Worm (Caenorhabditis elegans): ENCODE results near the gene nipa-1.

The nipa-1 gene

DNA sequence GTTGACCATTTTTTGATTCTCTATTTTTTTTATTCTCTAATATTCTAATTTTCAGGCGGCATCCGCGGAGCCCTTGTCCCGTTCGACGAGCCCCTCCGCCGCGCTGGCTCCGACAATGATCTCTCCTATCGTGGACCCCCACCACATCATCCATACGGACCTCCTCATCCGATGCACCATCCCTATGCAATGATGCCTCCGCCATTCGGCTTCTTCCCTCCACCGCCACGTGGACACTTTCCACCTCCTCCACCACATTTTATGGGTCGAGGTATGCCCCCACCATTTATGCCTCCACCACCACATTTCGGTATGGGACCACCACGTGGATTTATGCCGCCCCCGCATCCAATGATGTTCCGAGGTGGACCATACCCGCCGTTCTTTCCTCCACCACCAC lies 42.4 kb upstream of the nipa-1 start:
- no peak for TF ChIP-seq xnd-1 (tag; optimal IDR thresholded peaks at IDR 0.05)
- TF ChIP-seq egrh-3 (GFP tag; IDR thresholded peaks at IDR 0.05), result peak; percentile 24; the same call in 1 of the 2 replicates
- TF ChIP-seq zfh-2 (GFP tag; conservative IDR thresholded peaks at IDR 0.05), result peak; percentile 72
- 0 out of 2 replicates have a peak, but pooled peaks have one; percentile 21 for TF ChIP-seq ceh-58 (GFP tag; IDR thresholded peaks at IDR 0.05)
- no peak for TF ChIP-seq madf-10 (tag; optimal IDR thresholded peaks at IDR 0.05)

DNA sequence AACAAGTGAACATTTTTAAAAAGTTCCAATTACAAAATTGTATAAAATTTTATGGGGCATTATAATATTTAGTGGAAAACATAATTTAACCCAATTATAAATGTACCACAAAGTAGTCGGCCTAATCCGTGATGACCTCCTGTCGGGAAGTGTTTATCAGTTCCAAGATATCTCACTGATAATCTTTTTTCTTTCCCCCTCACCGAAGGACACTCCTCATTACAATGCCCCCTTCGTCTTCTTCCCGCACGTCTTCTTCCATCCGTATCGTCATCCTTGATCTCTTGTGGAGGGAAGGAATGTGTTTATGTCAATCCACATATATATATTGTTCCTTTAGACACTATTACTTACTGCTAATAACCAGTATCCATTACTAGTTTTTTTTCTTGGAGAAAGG lies 38.4 kb upstream of the nipa-1 start, which contains the start of gene R148.5:
TSS of gene R148.5 (plus strand) at position 331 of the 400 bp plus-strand sequence.
- TF ChIP-seq F39B2.1 (GFP tag; IDR thresholded peaks at IDR 0.05), result no peak
- no peak for TF ChIP-seq snpc-1.3 (tag; optimal IDR thresholded peaks at IDR 0.05; ENCODE audit: insufficient read depth)
- no peak for TF ChIP-seq fkh-3 (tag; optimal IDR thresholded peaks at IDR 0.05)
- no peak for TF ChIP-seq nhr-80 (tag; optimal IDR thresholded peaks at IDR 0.05)
- no peak for TF ChIP-seq hmg-1.2 (GFP tag; IDR thresholded peaks at IDR 0.05)
- no peak for TF ChIP-seq let-526 (GFP tag; IDR thresholded peaks at IDR 0.05)
- no peak for TF ChIP-seq rcor-1 (GFP tag; IDR thresholded peaks at IDR 0.05)
- TF ChIP-seq egl-18 (GFP tag; IDR thresholded peaks at IDR 0.05), result no peak
- TF ChIP-seq hlh-26 (GFP tag; conservative IDR thresholded peaks at IDR 0.05), result no peak
- no peak for TF ChIP-seq ztf-25 (GFP tag; IDR thresholded peaks at IDR 0.05)
- no peak for TF ChIP-seq F55B11.4 (tag; optimal IDR thresholded peaks at IDR 0.05; ENCODE audit: borderline replicate concordance, insufficient read depth)
- no peak for TF ChIP-seq chd-7 (tag; optimal IDR thresholded peaks at IDR 0.05)
- TF ChIP-seq D2030.7 (GFP tag; IDR thresholded peaks at IDR 0.05), result no peak
- no peak for TF ChIP-seq B0035.1 (tag; optimal IDR thresholded peaks at IDR 0.05)

DNA sequence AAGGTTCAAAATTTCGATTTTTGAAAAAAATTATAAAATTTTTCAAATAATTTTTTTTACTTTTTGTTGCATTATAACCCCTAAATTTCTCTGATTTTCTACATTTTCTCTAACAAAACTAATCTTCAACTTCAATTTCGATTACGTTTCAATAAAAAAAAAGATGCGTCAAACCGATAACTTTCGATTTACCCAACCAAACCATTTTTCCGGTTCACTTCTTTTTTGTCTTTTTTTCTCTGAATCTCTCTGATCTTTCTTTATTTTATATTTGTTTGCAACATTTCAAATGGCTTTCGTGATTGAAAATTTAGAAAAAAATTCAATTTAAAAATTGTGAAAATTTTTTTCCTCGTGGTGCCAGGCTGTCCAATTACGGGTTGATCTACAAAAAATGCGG lies 36.5 kb upstream of the nipa-1 start:
- TF ChIP-seq ztf-26 (tag; optimal IDR thresholded peaks at IDR 0.05), result no peak
- no peak for TF ChIP-seq D2030.7 (GFP tag; IDR thresholded peaks at IDR 0.05)
- TF ChIP-seq T07F8.4 (tag; optimal IDR thresholded peaks at IDR 0.05), result no peak
- no peak for TF ChIP-seq sptf-2 (GFP tag; optimal IDR thresholded peaks at IDR 0.05)
- TF ChIP-seq efl-1 (GFP tag; optimal IDR thresholded peaks at IDR 0.05), result no peak
- no peak for TF ChIP-seq zim-3 (tag; optimal IDR thresholded peaks at IDR 0.05)
- no peak for TF ChIP-seq nfya-2 (GFP tag; IDR thresholded peaks at IDR 0.05)

DNA sequence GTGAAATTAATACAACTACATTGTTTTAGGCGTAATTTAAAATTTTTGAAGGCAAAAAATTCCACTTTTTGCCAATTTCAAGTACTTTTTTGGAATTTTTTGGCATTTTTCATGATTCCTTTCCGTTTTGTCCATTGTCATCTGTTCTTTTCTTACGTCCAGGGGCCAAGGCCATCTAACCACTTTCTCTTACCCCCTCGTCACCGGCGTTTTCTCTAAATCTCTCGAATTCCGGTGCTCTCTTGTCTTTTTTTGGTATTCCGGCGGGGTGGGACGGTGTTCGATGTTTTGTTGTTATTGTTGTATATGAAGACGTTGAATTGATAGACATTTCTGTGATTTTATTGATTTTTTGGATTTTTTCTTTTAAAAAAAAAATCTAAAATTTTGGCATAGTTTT lies 34.7 kb upstream of the nipa-1 start:
- TF ChIP-seq F52B5.7 (tag; optimal IDR thresholded peaks at IDR 0.05) (no peak), hmg-1.2 (GFP tag; IDR thresholded peaks at IDR 0.05) (peak; percentile 55; the same call in 1 of the 2 replicates), ztf-26 (tag; optimal IDR thresholded peaks at IDR 0.05) (no peak), lsy-27 (tag; optimal IDR thresholded peaks at IDR 0.05; ENCODE audit: borderline replicate concordance, insufficient read depth) (no peak), ceh-79 (tag; optimal IDR thresholded peaks at IDR 0.05) (no peak), T26A5.8 (tag; optimal IDR thresholded peaks at IDR 0.05) (no peak), attf-3 (GFP tag; conservative IDR thresholded peaks at IDR 0.05) (no peak)

DNA sequence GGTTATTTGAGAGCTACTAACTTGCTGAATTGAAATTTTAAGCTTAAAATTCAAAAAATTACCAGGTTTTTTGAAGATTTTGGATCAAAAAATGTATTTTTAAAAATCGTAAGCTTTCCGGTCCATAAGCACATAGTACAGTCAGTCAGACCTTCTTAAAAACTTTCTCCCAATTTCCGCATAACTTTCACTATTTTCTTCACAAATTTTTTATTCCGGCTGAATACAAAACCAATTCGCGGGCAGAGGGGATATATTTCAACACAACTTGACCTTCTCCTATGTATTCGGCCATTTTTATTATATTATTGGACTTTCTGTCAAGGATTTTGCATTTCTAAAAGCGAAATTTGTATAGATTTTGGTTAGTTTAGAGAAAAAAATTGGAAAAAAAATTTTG lies 33.6 kb upstream of the nipa-1 start:
- TF ChIP-seq snpc-4 (GFP tag; optimal IDR thresholded peaks at IDR 0.05) (no peak), snpc-4 (tag; optimal IDR thresholded peaks at IDR 0.05) (no peak), Y79H2A.3 (GFP tag; conservative IDR thresholded peaks at IDR 0.05) (no peak), hmg-1.2 (GFP tag; IDR thresholded peaks at IDR 0.05) (no peak), athp-1 (tag; optimal IDR thresholded peaks at IDR 0.05) (no peak), lir-1 (GFP tag; conservative IDR thresholded peaks at IDR 0.05) (no peak), hrde-1 (tag; optimal IDR thresholded peaks at IDR 0.05; ENCODE audit: borderline replicate concordance) (no peak), egl-18 (GFP tag; IDR thresholded peaks at IDR 0.05) (no peak), F22D6.2 (tag; optimal IDR thresholded peaks at IDR 0.05) (no peak), xnd-1 (tag; optimal IDR thresholded peaks at IDR 0.05) (no peak), D2030.7 (GFP tag; IDR thresholded peaks at IDR 0.05) (no peak), B0336.3 (GFP tag; IDR thresholded peaks at IDR 0.05) (no peak), sptf-2 (GFP tag; optimal IDR thresholded peaks at IDR 0.05) (no peak), atf-7 (tag; optimal IDR thresholded peaks at IDR 0.05) (no peak)
